Fruit fly (Drosophila melanogaster): ENCODE measurements around the gene kek5.
A peak's percentile ranks its signal among the peaks of the same experiment; 100 is the strongest.

The kek5 gene

DNA sequence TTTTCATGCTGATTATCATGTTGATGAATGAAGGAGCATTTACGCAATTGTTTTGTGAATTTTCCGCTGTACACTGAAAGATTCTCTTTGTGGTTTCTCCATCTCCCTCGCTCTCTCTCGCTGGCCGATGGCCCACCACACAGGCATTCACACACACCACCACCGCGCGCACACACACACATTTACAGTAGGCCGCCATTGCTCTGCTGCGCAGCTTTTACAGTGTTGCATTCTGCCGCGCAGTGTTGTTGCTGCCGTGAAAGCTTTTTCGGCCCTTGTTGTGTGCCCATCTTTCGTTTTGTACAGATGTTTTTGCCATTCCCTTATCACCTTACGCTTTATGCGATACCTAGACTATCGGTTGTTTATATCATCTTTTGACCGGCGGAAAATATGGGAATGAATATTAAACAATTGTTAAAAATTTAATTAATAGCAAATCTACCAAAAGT is 143.9 kb downstream of the kek5 start (continued):
- TF ChIP-seq CG8478 (optimal IDR thresholded peaks at IDR 0.05) (peak; percentile 91), CG2120 (GFP tag; optimal IDR thresholded peaks at IDR 0.05) (peak; percentile 10), H2.0 (GFP tag; IDR thresholded peaks at IDR 0.05) (no peak), ato (GFP tag; IDR thresholded peaks at IDR 0.05; ENCODE audit: partially characterized antibody) (peak; percentile 50; the same call in 1 of the 2 replicates), sens-2 (GFP tag; IDR thresholded peaks at IDR 0.05) (no peak), CG8924 (tag; optimal IDR thresholded peaks at IDR 0.05) (no peak), fd64A (GFP tag; optimal IDR thresholded peaks at IDR 0.05) (no peak), abd-A (tag; optimal IDR thresholded peaks at IDR 0.05) (peak; percentile 23), ssp (GFP tag; IDR thresholded peaks at IDR 0.05) (peak; percentile 25; the same call in 1 of the 2 replicates), CG11560 (tag; IDR thresholded peaks at IDR 0.05) (no peak), lov (optimal IDR thresholded peaks at IDR 0.05) (no peak), lov (GFP tag; IDR thresholded peaks at IDR 0.05) (0 out of 3 replicates have a peak, but pooled peaks have one; percentile 34), CG14014 (GFP tag; IDR thresholded peaks at IDR 0.05) (no peak), CG34422 (GFP tag; IDR thresholded peaks at IDR 0.05) (peak; percentile 8; the same call in 1 of the 3 replicates), CG16813 (GFP tag; IDR thresholded peaks at IDR 0.05; ENCODE audit: partially characterized antibody) (peak; percentile 49; the same call in 2 of the 3 replicates), bbx (GFP tag; IDR thresholded peaks at IDR 0.05; ENCODE audit: partially characterized antibody) (peak; percentile 87), Mad (GFP tag; optimal IDR thresholded peaks at IDR 0.05) (no peak), CG11093 (GFP tag; IDR thresholded peaks at IDR 0.05) (no peak), croc (GFP tag; conservative IDR thresholded peaks at IDR 0.05) (no peak), Side (GFP tag; optimal IDR thresholded peaks at IDR 0.05) (no peak), klu (GFP tag; IDR thresholded peaks at IDR 0.05) (no peak), CG10979 (tag; optimal IDR thresholded peaks at IDR 0.05) (no peak), CG1832 (GFP tag; optimal IDR thresholded peaks at IDR 0.05) (peak; percentile 37), sima (GFP tag; optimal IDR thresholded peaks at IDR 0.05) (no peak), Abd-B (GFP tag; optimal IDR thresholded peaks at IDR 0.05) (no peak), CG6254 (GFP tag; optimal IDR thresholded peaks at IDR 0.05) (no peak), CG12104 (GFP tag; optimal IDR thresholded peaks at IDR 0.05) (no peak), crol (GFP tag; IDR thresholded peaks at IDR 0.05) (no peak; the same call in 1 of the 2 replicates), Gug (GFP tag; IDR thresholded peaks at IDR 0.05) (no peak), sug (tag; optimal IDR thresholded peaks at IDR 0.05) (peak; percentile 47), CG32532 (GFP tag; IDR thresholded peaks at IDR 0.05) (peak; percentile 68), caup (GFP tag; optimal IDR thresholded peaks at IDR 0.05; ENCODE audit: severe bottlenecking) (no peak), CG17359 (tag; optimal IDR thresholded peaks at IDR 0.05) (no peak), NC2α (GFP tag; optimal IDR thresholded peaks at IDR 0.05) (no peak), Bdp1 (GFP tag; optimal IDR thresholded peaks at IDR 0.05) (no peak), ewg (GFP tag; optimal IDR thresholded peaks at IDR 0.05) (peak; percentile 95), inv (GFP tag; IDR thresholded peaks at IDR 0.05; ENCODE audit: partially characterized antibody) (peak; percentile 67), tup (GFP tag; optimal IDR thresholded peaks at IDR 0.05) (no peak), PHDP (tag; optimal IDR thresholded peaks at IDR 0.05) (no peak), bcd (GFP tag; optimal IDR thresholded peaks at IDR 0.05) (no peak), gsb (GFP tag; IDR thresholded peaks at IDR 0.05) (no peak), CG14965 (GFP tag; optimal IDR thresholded peaks at IDR 0.05; ENCODE audit: borderline replicate concordance) (no peak), Xbp1 (GFP tag; optimal IDR thresholded peaks at IDR 0.05) (no peak), D19B (GFP tag; optimal IDR thresholded peaks at IDR 0.05) (no peak), HLHmδ (GFP tag; optimal IDR thresholded peaks at IDR 0.05) (peak; percentile 61), CG3163 (GFP tag; optimal IDR thresholded peaks at IDR 0.05) (peak; percentile 37), CG11247 (GFP tag; IDR thresholded peaks at IDR 0.05) (no peak), Hey (tag; optimal IDR thresholded peaks at IDR 0.05) (no peak), corto (GFP tag; optimal IDR thresholded peaks at IDR 0.05) (peak; percentile 27), CG17186 (GFP tag; optimal IDR thresholded peaks at IDR 0.05) (peak; percentile 33), Deaf1 (tag; optimal IDR thresholded peaks at IDR 0.05) (peak; percentile 47)

All from whole organism, embryonic.